Worm (Caenorhabditis elegans): ENCODE measurements around the gene tbx-36.
A peak's percentile ranks its signal among the peaks of the same experiment; 100 is the strongest.

Gene tbx-36

DNA sequence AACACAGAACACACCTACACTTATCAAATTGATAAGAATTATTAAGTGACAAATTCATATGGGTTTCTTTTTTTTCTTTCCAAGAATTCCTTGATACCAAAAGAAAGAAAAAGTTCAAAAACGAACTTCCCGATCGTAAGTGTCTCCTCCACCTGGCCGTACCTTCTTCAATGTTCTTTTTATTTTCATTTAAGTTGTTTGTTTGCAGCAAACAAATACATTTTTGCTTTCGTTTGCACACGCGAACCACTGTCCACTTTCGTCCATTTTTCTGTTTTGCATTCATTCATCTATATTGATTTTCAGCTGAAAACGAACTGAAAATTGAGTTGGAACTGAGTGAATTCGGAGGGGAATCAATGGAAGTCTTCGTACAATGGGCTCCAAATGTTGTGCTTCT is 38.6 kb upstream of the tbx-36 start, which contains the start of gene VZK822L.2:
Gene VZK822L.2 (plus strand): TSS at position 301 of the 400 bp plus-strand sequence.
- TF ChIP-seq skn-1 (tag; optimal IDR thresholded peaks at IDR 0.05) (no peak), elt-2 (tag; optimal IDR thresholded peaks at IDR 0.05) (peak; percentile 43), pqm-1 (tag; optimal IDR thresholded peaks at IDR 0.05) (peak; percentile 39)

- TF ChIP-seq elt-3 (tag; optimal IDR thresholded peaks at IDR 0.05), result no peak
- no peak for TF ChIP-seq zag-1 (tag; optimal IDR thresholded peaks at IDR 0.05)
- peak; percentile 25 for TF ChIP-seq pqm-1 (tag; optimal IDR thresholded peaks at IDR 0.05)
- TF ChIP-seq ceh-28 (tag; optimal IDR thresholded peaks at IDR 0.05), result no peak
- no peak for TF ChIP-seq mdl-1 (tag; optimal IDR thresholded peaks at IDR 0.05)
- no peak for TF ChIP-seq ceh-9 (tag; optimal IDR thresholded peaks at IDR 0.05)
- no peak for TF ChIP-seq nhr-67 (tag; optimal IDR thresholded peaks at IDR 0.05)
- no peak for TF ChIP-seq nfya-1 (tag; optimal IDR thresholded peaks at IDR 0.05; ENCODE audit: insufficient read depth)
- no peak for TF ChIP-seq ceh-82 (tag; optimal IDR thresholded peaks at IDR 0.05)
- TF ChIP-seq daf-12 (tag; optimal IDR thresholded peaks at IDR 0.05), result no peak
- peak; percentile 44 for TF ChIP-seq elt-2 (tag; optimal IDR thresholded peaks at IDR 0.05)
- peak; percentile 39 for TF ChIP-seq aly-2 (tag; optimal IDR thresholded peaks at IDR 0.05)
- TF ChIP-seq hmg-11 (tag; optimal IDR thresholded peaks at IDR 0.05), result no peak
- TF ChIP-seq elt-1 (tag; optimal IDR thresholded peaks at IDR 0.05), result no peak
Observed at ce11 chrIV:11913295-11913940, 37.0 kb upstream of the tbx-36 start.

DNA sequence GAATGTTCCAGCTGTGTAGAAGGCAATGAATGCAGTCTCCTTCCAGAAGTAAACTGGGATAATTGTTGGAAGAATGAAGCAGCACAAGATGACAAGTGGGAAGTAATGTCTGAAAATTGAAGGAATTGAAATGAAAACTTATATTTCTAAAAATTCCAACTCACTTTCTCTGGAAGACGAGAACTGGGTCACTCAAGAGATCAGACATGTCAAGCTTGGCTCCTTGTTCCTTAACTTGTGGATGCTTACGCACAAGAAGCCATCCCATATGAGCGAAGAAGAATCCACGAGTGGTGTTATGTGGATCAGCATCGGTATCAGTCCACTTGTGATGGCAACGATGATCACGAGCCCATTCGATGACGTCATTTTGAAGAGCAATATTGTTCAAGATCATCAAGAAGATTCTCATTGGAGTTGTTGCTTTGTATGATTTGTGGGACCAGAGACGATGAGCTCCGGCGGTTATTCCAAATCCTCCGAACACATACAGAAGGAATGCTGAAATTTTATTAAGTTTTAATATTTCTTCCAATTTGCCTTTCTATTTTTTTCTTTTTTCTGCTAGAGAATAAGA is 36.0 kb upstream of the tbx-36 start:
- no peak for TF ChIP-seq lin-15B (tag; optimal IDR thresholded peaks at IDR 0.05)
- no peak for TF ChIP-seq nhr-77 (tag; optimal IDR thresholded peaks at IDR 0.05)
- TF ChIP-seq ama-1 (optimal IDR thresholded peaks at IDR 0.05), result peak; percentile 31

DNA sequence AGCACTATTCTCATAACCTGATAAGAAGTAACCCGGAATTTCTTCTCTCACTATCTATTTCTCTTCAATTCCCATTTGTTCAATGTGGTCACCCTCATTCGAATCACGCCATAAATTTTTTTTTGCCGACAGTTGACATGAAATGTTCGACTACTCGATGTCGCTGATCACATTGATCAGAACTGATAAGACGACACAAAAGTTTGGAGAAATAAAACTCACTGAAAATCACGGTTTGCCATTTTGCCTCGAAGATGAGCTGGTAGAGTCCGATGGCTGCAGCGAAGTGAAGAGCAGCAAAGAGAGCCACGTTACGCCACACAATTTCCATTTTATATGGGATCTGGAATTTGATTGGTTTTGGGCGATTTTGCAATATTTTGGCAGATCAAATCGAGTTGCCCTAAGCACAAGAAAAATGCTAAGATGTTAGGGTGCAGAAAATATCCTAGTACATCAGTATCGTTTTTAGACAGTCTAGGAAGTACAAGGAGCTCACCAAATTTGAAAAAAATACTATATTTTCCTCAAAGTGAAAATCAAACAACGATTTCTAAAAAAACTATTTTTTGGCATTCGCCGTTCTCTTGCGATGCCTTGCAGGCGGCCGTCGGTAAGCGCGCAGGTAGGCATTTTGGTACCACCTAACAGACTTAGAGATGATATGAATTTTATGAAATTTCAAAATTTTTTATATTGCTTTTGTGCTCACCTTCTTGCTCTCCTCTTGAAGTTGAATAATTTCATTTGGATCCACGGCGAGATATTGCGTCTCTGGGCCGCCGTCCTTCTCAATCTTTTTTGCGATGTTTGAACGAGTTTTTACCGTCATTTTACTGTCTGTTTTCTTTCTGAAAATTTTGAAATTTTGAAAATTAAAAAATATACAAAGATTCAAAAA is 35.3 kb upstream of the tbx-36 start, which contains the start of gene fat-6:
Gene fat-6 (minus strand): TSS at position 851 of the 901 bp plus-strand sequence.
- TF ChIP-seq tbx-2 (tag; optimal IDR thresholded peaks at IDR 0.05) (no peak), elt-3 (tag; optimal IDR thresholded peaks at IDR 0.05) (no peak), pqm-1 (tag; optimal IDR thresholded peaks at IDR 0.05) (peak; percentile 54), aly-2 (tag; optimal IDR thresholded peaks at IDR 0.05) (no peak), nhr-237 (tag; optimal IDR thresholded peaks at IDR 0.05) (no peak), pha-4 (tag; optimal IDR thresholded peaks at IDR 0.05) (no peak), ceh-9 (tag; optimal IDR thresholded peaks at IDR 0.05) (no peak), nhr-12 (tag; optimal IDR thresholded peaks at IDR 0.05) (no peak), nfya-1 (tag; optimal IDR thresholded peaks at IDR 0.05; ENCODE audit: insufficient read depth) (peak; percentile 17), lsy-12 (tag; optimal IDR thresholded peaks at IDR 0.05) (no peak), ztf-11 (tag; optimal IDR thresholded peaks at IDR 0.05) (no peak), elt-2 (tag; optimal IDR thresholded peaks at IDR 0.05) (peak; percentile 75), nhr-76 (tag; optimal IDR thresholded peaks at IDR 0.05) (no peak), lin-39 (tag; optimal IDR thresholded peaks at IDR 0.05) (no peak), nhr-28 (tag; optimal IDR thresholded peaks at IDR 0.05) (no peak), fkh-10 (GFP tag; optimal IDR thresholded peaks at IDR 0.05) (no peak), egl-5 (tag; optimal IDR thresholded peaks at IDR 0.05) (no peak), eor-1 (tag; optimal IDR thresholded peaks at IDR 0.05) (no peak), snpc-4 (tag; optimal IDR thresholded peaks at IDR 0.05) (no peak), unc-39 (tag; optimal IDR thresholded peaks at IDR 0.05) (no peak), zag-1 (tag; optimal IDR thresholded peaks at IDR 0.05) (no peak), fkh-2 (tag; optimal IDR thresholded peaks at IDR 0.05) (no peak), nhr-11 (tag; optimal IDR thresholded peaks at IDR 0.05) (no peak), egl-27 (tag; optimal IDR thresholded peaks at IDR 0.05) (no peak), mdl-1 (tag; optimal IDR thresholded peaks at IDR 0.05) (no peak), ama-1 (optimal IDR thresholded peaks at IDR 0.05) (peak; percentile 38), elt-1 (tag; optimal IDR thresholded peaks at IDR 0.05) (no peak), fos-1 (tag; optimal IDR thresholded peaks at IDR 0.05) (no peak), sea-2 (GFP tag; optimal IDR thresholded peaks at IDR 0.05) (no peak), ceh-16 (tag; optimal IDR thresholded peaks at IDR 0.05) (no peak), lin-15B (tag; optimal IDR thresholded peaks at IDR 0.05) (no peak), mml-1 (tag; optimal IDR thresholded peaks at IDR 0.05) (no peak), nhr-77 (tag; optimal IDR thresholded peaks at IDR 0.05) (no peak), ZK546.5 (tag; optimal IDR thresholded peaks at IDR 0.05) (no peak), ztf-4 (tag; optimal IDR thresholded peaks at IDR 0.05) (no peak), hmg-11 (tag; optimal IDR thresholded peaks at IDR 0.05) (no peak), R02D3.7 (tag; optimal IDR thresholded peaks at IDR 0.05) (no peak), nhr-43 (tag; optimal IDR thresholded peaks at IDR 0.05; ENCODE audit: poor library complexity, severe bottlenecking) (peak; percentile 20), nhr-67 (tag; optimal IDR thresholded peaks at IDR 0.05) (no peak)

Data from whole organism, L3 larva.